Worm (Caenorhabditis elegans): ENCODE measurements around the gene T05C12.8.

ce11 chrII:8205612-8206011 is 15.3 kb upstream of the T05C12.8 start:
- TF ChIP-seq elt-3 (tag; optimal IDR thresholded peaks at IDR 0.05) (no peak), nhr-11 (tag; optimal IDR thresholded peaks at IDR 0.05) (no peak), ceh-28 (tag; optimal IDR thresholded peaks at IDR 0.05) (no peak), snpc-4 (tag; optimal IDR thresholded peaks at IDR 0.05) (no peak), ztf-4 (tag; optimal IDR thresholded peaks at IDR 0.05) (no peak), pha-4 (tag; optimal IDR thresholded peaks at IDR 0.05) (peak; percentile 18)

Data from whole organism, L3 larva.